Fruit fly (Drosophila melanogaster) whole organism, embryonic: ENCODE data around the gene Polr3H.

Source experiments
- Adf1 ChIP-seq: fragments of 200-800 bp; sonication (Bioruptor generic); IDR thresholded peaks from 2 replicates; pipeline ENCODE4 v1.3.6; 2022; ENCODE audit warnings: missing biosample characterization, missing genetic modification characterization
- CG11247 ChIP-seq: fragments of 200-800 bp; sonication (Bioruptor generic); IDR thresholded peaks from 2 replicates; pipeline ENCODE4 v1.3.6; 2022; ENCODE audit warnings: missing biosample characterization, missing genetic modification characterization
- CG11456 ChIP-seq: fragments of 200-800 bp; sonication (Bioruptor generic); IDR thresholded peaks from 3 replicates; pipeline ENCODE4 v1.3.6; 2022; ENCODE audit warnings: missing biosample characterization, missing genetic modification characterization
- CG12219 ChIP-seq: fragments of 200-800 bp; sonication (Bioruptor generic); optimal IDR thresholded peaks from 3 replicates; lab custom pipeline; 2018; ENCODE audit warnings: missing biosample characterization, mild to moderate bottlenecking, missing genetic modification characterization
- CG13123 ChIP-seq: fragments of 200-800 bp; sonication (Bioruptor generic); optimal IDR thresholded peaks from 2 replicates; lab custom pipeline; 2016; ENCODE audit warnings: missing biosample characterization, missing genetic modification characterization
- CG13287 ChIP-seq: fragments of 200-800 bp; sonication (Bioruptor generic); IDR thresholded peaks from 2 replicates; pipeline ENCODE4 v1.3.6; 2022; ENCODE audit warnings: missing biosample characterization, missing genetic modification characterization; ENCODE audit not compliant: partially characterized antibody
- CG1529 ChIP-seq: fragments of 200-800 bp; sonication (Bioruptor generic); optimal IDR thresholded peaks from 3 replicates; lab custom pipeline; 2018; ENCODE audit warnings: missing biosample characterization, missing genetic modification characterization
- CG18262 ChIP-seq: fragments of 200-800 bp; optimal IDR thresholded peaks from 3 replicates; lab custom pipeline; 2019; ENCODE audit warnings: missing biosample characterization, mild to moderate bottlenecking, missing genetic modification characterization, moderate library complexity
- CG2202 ChIP-seq: fragments of 200-800 bp; sonication (Bioruptor generic); optimal IDR thresholded peaks from 2 replicates; lab custom pipeline; 2018; ENCODE audit warnings: missing biosample characterization, mild to moderate bottlenecking, missing genetic modification characterization
- CG2875 ChIP-seq: fragments of 200-800 bp; sonication (Bioruptor generic); optimal IDR thresholded peaks from 2 replicates; lab custom pipeline; 2017; ENCODE audit warnings: missing biosample characterization, mild to moderate bottlenecking, missing genetic modification characterization, missing genetic modification reagents
- CG34376 ChIP-seq: fragments of 200-800 bp; sonication (Bioruptor generic); optimal IDR thresholded peaks from 2 replicates; lab custom pipeline; 2018; ENCODE audit warnings: missing biosample characterization, mild to moderate bottlenecking, missing genetic modification characterization
- CG3847 ChIP-seq: fragments of 200-800 bp; sonication (Bioruptor generic); IDR thresholded peaks from 2 replicates; pipeline ENCODE4 v1.3.6; 2022; ENCODE audit warnings: missing biosample characterization, missing genetic modification characterization
- CG3995 ChIP-seq: fragments of 200-800 bp; sonication (Bioruptor generic); optimal IDR thresholded peaks from 3 replicates; lab custom pipeline; 2016; ENCODE audit warnings: missing biosample characterization, missing genetic modification characterization
- CG4328 ChIP-seq: fragments of 200-800 bp; sonication (Bioruptor generic); optimal IDR thresholded peaks from 3 replicates; lab custom pipeline; 2017; ENCODE audit warnings: missing biosample characterization, missing genetic modification reagents, missing genetic modification characterization
- CG6765 ChIP-seq: fragments of 200-800 bp; sonication (Bioruptor generic); optimal IDR thresholded peaks from 3 replicates; lab custom pipeline; 2017; ENCODE audit warnings: missing biosample characterization, mild to moderate bottlenecking, missing genetic modification characterization
- CG6791 ChIP-seq: fragments of 200-800 bp; sonication (Bioruptor generic); IDR thresholded peaks from 3 replicates; pipeline ENCODE4 v1.3.6; 2022; ENCODE audit warnings: missing biosample characterization, missing genetic modification characterization; ENCODE audit not compliant: partially characterized antibody
- CG9817 ChIP-seq: fragments of 200-800 bp; sonication (Bioruptor generic); optimal IDR thresholded peaks from 2 replicates; lab custom pipeline; 2018; ENCODE audit warnings: missing biosample characterization, mild to moderate bottlenecking, missing genetic modification characterization, moderate library complexity
- CrebB ChIP-seq: fragments of 200-800 bp; sonication (Bioruptor generic); optimal IDR thresholded peaks from 3 replicates; lab custom pipeline; 2018; ENCODE audit warnings: missing biosample characterization, mild to moderate bottlenecking, missing genetic modification characterization
- Dbx ChIP-seq: fragments of 200-800 bp; sonication (Bioruptor generic); IDR thresholded peaks from 3 replicates; pipeline ENCODE4 v1.3.6; 2022; ENCODE audit warnings: missing biosample characterization, missing genetic modification characterization
- Dip3 ChIP-seq: fragments of 200-800 bp; sonication (Bioruptor generic); optimal IDR thresholded peaks from 3 replicates; lab custom pipeline; 2016; ENCODE audit warnings: missing biosample characterization, missing genetic modification characterization
- Dp ChIP-seq: fragments of 200-800 bp; sonication (Bioruptor generic); optimal IDR thresholded peaks from 2 replicates; lab custom pipeline; 2018; ENCODE audit warnings: missing biosample characterization, mild to moderate bottlenecking, missing genetic modification characterization, moderate library complexity
- Hmx ChIP-seq: fragments of 200-800 bp; sonication (Bioruptor generic); optimal IDR thresholded peaks from 2 replicates; lab custom pipeline; 2016; ENCODE audit warnings: missing biosample characterization, missing genetic modification characterization
- Hr78 ChIP-seq, 2 experiments: fragments of 200-800 bp in 1 of 2; fragments of >200 bp in 1 of 2; sonication (Bioruptor generic) in 1 of 2; optimal IDR thresholded peaks; 2 replicates each; lab custom pipeline; 2017 to 2019; ENCODE audit warnings: missing biosample characterization in 2 of 2, missing genetic modification characterization in 2 of 2, mild to moderate bottlenecking in 1 of 2, moderate library complexity in 1 of 2
- Hsf ChIP-seq: fragments of 200-800 bp; sonication (Bioruptor generic); optimal IDR thresholded peaks from 3 replicates; lab custom pipeline; 2016; ENCODE audit warnings: missing biosample characterization, missing genetic modification characterization
- Mrtf ChIP-seq: fragments of 200-800 bp; sonication (Bioruptor generic); IDR thresholded peaks from 3 replicates; pipeline ENCODE4 v1.3.6; 2022; ENCODE audit warnings: missing biosample characterization, missing genetic modification characterization
- Opbp ChIP-seq: fragments of 200-800 bp; sonication (Bioruptor generic); IDR thresholded peaks from 3 replicates; pipeline ENCODE4 v1.3.6; 2022; ENCODE audit warnings: missing biosample characterization, missing genetic modification characterization; ENCODE audit not compliant: partially characterized antibody
- Optix ChIP-seq: fragments of 200-800 bp; sonication (Bioruptor generic); IDR thresholded peaks from 3 replicates; pipeline ENCODE4 v1.3.6; 2022; ENCODE audit warnings: missing biosample characterization, missing genetic modification characterization
- Rfx ChIP-seq: fragments of 200-800 bp; sonication (Bioruptor generic); IDR thresholded peaks from 2 replicates; pipeline ENCODE4 v1.3.6; 2022; ENCODE audit warnings: missing biosample characterization, missing genetic modification characterization
- Rx ChIP-seq: fragments of 200-800 bp; sonication (Bioruptor generic); IDR thresholded peaks from 2 replicates; pipeline ENCODE4 v1.3.6; 2022; ENCODE audit warnings: missing biosample characterization, missing genetic modification characterization
- Stat92E ChIP-seq, 3 experiments: fragments of >200 bp in 2 of 3; fragments of 200-800 bp in 1 of 3; sonication (Bioruptor generic) in 1 of 3; optimal IDR thresholded peaks; 2 replicates each; lab custom pipeline; 2017 to 2019; ENCODE audit warnings: missing biosample characterization in 3 of 3, missing genetic modification characterization in 3 of 3, mild to moderate bottlenecking in 1 of 3, moderate library complexity in 1 of 3
- bab2 ChIP-seq: fragments of 200-800 bp; sonication (Bioruptor generic); optimal IDR thresholded peaks from 2 replicates; lab custom pipeline; 2016; ENCODE audit warnings: missing biosample characterization, missing genetic modification characterization
- bigmax ChIP-seq: fragments of 200-800 bp; sonication (Bioruptor generic); optimal IDR thresholded peaks from 2 replicates; lab custom pipeline; 2018; ENCODE audit warnings: missing biosample characterization, mild to moderate bottlenecking, missing genetic modification characterization
- bowl ChIP-seq: fragments of 200-800 bp; sonication (Bioruptor generic); IDR thresholded peaks from 2 replicates; pipeline ENCODE4 v1.3.6; 2022; ENCODE audit warnings: missing biosample characterization, missing genetic modification characterization
- cas ChIP-seq: fragments of 200-800 bp; sonication (Bioruptor generic); IDR thresholded peaks from 2 replicates; pipeline ENCODE4 v1.3.6; 2022; ENCODE audit warnings: missing biosample characterization, missing genetic modification characterization
- cwo ChIP-seq: fragments of 200-800 bp; sonication (Bioruptor generic); optimal IDR thresholded peaks from 3 replicates; lab custom pipeline; 2017; ENCODE audit warnings: missing biosample characterization, missing genetic modification characterization, mild to moderate bottlenecking, moderate library complexity, missing genetic modification reagents
- emc ChIP-seq: fragments of 200-800 bp; sonication (Bioruptor generic); optimal IDR thresholded peaks from 2 replicates; lab custom pipeline; 2016; ENCODE audit warnings: missing biosample characterization, missing genetic modification characterization
- eyg ChIP-seq: fragments of 200-800 bp; sonication (Bioruptor generic); optimal IDR thresholded peaks from 3 replicates; lab custom pipeline; 2016; ENCODE audit warnings: missing biosample characterization, missing genetic modification characterization
- fu2 ChIP-seq: fragments of 200-800 bp; sonication (Bioruptor generic); optimal IDR thresholded peaks from 2 replicates; lab custom pipeline; 2016; ENCODE audit warnings: missing biosample characterization, missing genetic modification characterization
- inv ChIP-seq: fragments of 200-800 bp; sonication (Bioruptor generic); IDR thresholded peaks from 2 replicates; pipeline ENCODE4 v1.3.6; 2022; ENCODE audit warnings: missing biosample characterization, missing genetic modification characterization; ENCODE audit not compliant: partially characterized antibody
- kay ChIP-seq: fragments of 200-800 bp; sonication (Bioruptor generic); optimal IDR thresholded peaks from 2 replicates; lab custom pipeline; 2016; ENCODE audit warnings: missing biosample characterization, missing genetic modification characterization
- lov ChIP-seq, 2 experiments: fragments of 200-800 bp in 1 of 2; fragments of >200 bp in 1 of 2; sonication (Bioruptor generic) in 1 of 2; IDR thresholded peaks in 1 of 2; optimal IDR thresholded peaks in 1 of 2; 2 replicates in 1 of 2; 3 replicates in 1 of 2; pipeline versions ENCODE4 v1.3.6 to Lab custom; 2017 to 2022; ENCODE audit warnings: missing biosample characterization in 1 of 2, missing genetic modification characterization in 1 of 2
- mld ChIP-seq: fragments of 200-800 bp; sonication (Bioruptor generic); IDR thresholded peaks from 3 replicates; pipeline ENCODE4 v1.3.6; 2022; ENCODE audit warnings: missing biosample characterization, missing genetic modification characterization; ENCODE audit not compliant: partially characterized antibody
- p53 ChIP-seq: fragments of 200-800 bp; sonication (Bioruptor generic); optimal IDR thresholded peaks from 2 replicates; lab custom pipeline; 2016; ENCODE audit warnings: missing biosample characterization, missing genetic modification characterization
- pros ChIP-seq: fragments of 200-800 bp; sonication (Bioruptor generic); optimal IDR thresholded peaks from 3 replicates; lab custom pipeline; 2019; ENCODE audit warnings: missing biosample characterization, mild to moderate bottlenecking, missing genetic modification characterization, moderate library complexity
- run ChIP-seq: fragments of 200-800 bp; sonication (Bioruptor generic); optimal IDR thresholded peaks from 3 replicates; lab custom pipeline; 2018; ENCODE audit warnings: missing biosample characterization, mild to moderate bottlenecking, missing genetic modification characterization
- seq ChIP-seq: fragments of 200-800 bp; sonication (Bioruptor generic); IDR thresholded peaks from 2 replicates; pipeline ENCODE4 v1.3.6; 2022; ENCODE audit warnings: missing biosample characterization, missing genetic modification characterization
- sisA ChIP-seq: fragments of 200-800 bp; sonication (Bioruptor generic); IDR thresholded peaks from 2 replicates; pipeline ENCODE4 v1.3.6; 2022; ENCODE audit warnings: missing biosample characterization, missing genetic modification characterization
- slou ChIP-seq: fragments of 200-800 bp; sonication (Bioruptor generic); optimal IDR thresholded peaks from 3 replicates; lab custom pipeline; 2016; ENCODE audit warnings: missing biosample characterization, missing genetic modification characterization
- sr ChIP-seq: fragments of 200-800 bp; sonication (Bioruptor generic); IDR thresholded peaks from 3 replicates; pipeline ENCODE4 v1.3.6; 2022; ENCODE audit warnings: missing biosample characterization, missing genetic modification characterization
- ssp ChIP-seq: fragments of 200-800 bp; sonication (Bioruptor generic); IDR thresholded peaks from 2 replicates; pipeline ENCODE4 v1.3.6; 2022; ENCODE audit warnings: missing biosample characterization, missing genetic modification characterization

Gene Polr3H

dm6 chr3L:11648410-11648809, at the start of gene Polr3H, which contains the start of gene RIOK1 (continued):
- TF ChIP-seq CrebB (tag; lab: Kevin White, UChicago) (peak; percentile 29), CG18262 (tag; lab: Kevin White, UChicago) (no peak), sr (no peak), lov (optimal IDR thresholded peaks at IDR 0.05; lab: Kevin White, UChicago) (no peak), lov (GFP tag; IDR thresholded peaks at IDR 0.05; lab: Robert Waterston, UW) (no peak), pros (GFP tag; lab: Kevin White, UChicago) (no peak), cwo (GFP tag; lab: Kevin White, UChicago) (peak; percentile 82), Stat92E (GFP tag; optimal IDR thresholded peaks at IDR 0.05; lab: Kevin White, UChicago) (no peak), sisA (GFP tag; lab: Robert Waterston, UW) (peak; percentile 56), Adf1 (peak; percentile 41; the same call in 1 of the 2 replicates), Opbp (GFP tag; lab: Robert Waterston, UW) (no peak), CG1529 (GFP tag; lab: Kevin White, UChicago) (no peak), seq (GFP tag; lab: Robert Waterston, UW) (no peak), ssp (GFP tag; lab: Robert Waterston, UW) (0 out of 2 replicates have a peak, but pooled peaks have one; percentile 40), Dbx (GFP tag; lab: Robert Waterston, UW) (peak; percentile 51; the same call in 1 of the 3 replicates), CG2875 (peak; percentile 5), CG13123 (GFP tag; lab: Kevin White, UChicago) (peak; percentile 65), CG11456 (peak; percentile 55; the same call in 1 of the 3 replicates), Optix (GFP tag; lab: Robert Waterston, UW) (no peak; the same call in none of the 3 replicates), CG3847 (GFP tag; lab: Robert Waterston, UW) (no peak; the same call in 1 of the 2 replicates), CG3995 (GFP tag; lab: Kevin White, UChicago) (peak; percentile 60), Mrtf (GFP tag; lab: Robert Waterston, UW) (no peak), Hsf (GFP tag; lab: Kevin White, UChicago) (peak; percentile 85), mld (GFP tag; lab: Robert Waterston, UW) (no peak), kay (no peak), bab2 (GFP tag; lab: Kevin White, UChicago) (peak; percentile 20), CG12219 (GFP tag; lab: Kevin White, UChicago) (no peak), CG6765 (GFP tag; lab: Kevin White, UChicago) (no peak), eyg (peak; percentile 18), Hmx (peak; percentile 66), bowl (GFP tag; lab: Robert Waterston, UW) (no peak), slou (GFP tag; lab: Kevin White, UChicago) (no peak), CG11247 (GFP tag; lab: Robert Waterston, UW) (peak; percentile 46; the same call in 1 of the 2 replicates), p53 (GFP tag; lab: Kevin White, UChicago) (peak; percentile 35), inv (GFP tag; lab: Robert Waterston, UW) (no peak), CG2202 (tag; lab: Kevin White, UChicago) (peak; percentile 14), run (tag; lab: Kevin White, UChicago) (no peak), cas (GFP tag; lab: Robert Waterston, UW) (0 out of 2 replicates have a peak, but pooled peaks have one; percentile 31), CG34376 (GFP tag; lab: Kevin White, UChicago) (no peak), CG13287 (peak; percentile 55; the same call in 1 of the 2 replicates), CG6791 (GFP tag; lab: Robert Waterston, UW) (no peak), bigmax (peak; percentile 1), Rx (GFP tag; lab: Robert Waterston, UW) (no peak; the same call in 1 of the 2 replicates), Rfx (GFP tag; lab: Robert Waterston, UW) (peak; percentile 72), fu2 (peak; percentile 66), Dip3 (peak; percentile 79), Dp (GFP tag; lab: Kevin White, UChicago) (peak; percentile 56), emc (GFP tag; lab: Kevin White, UChicago) (no peak), CG9817 (tag; lab: Kevin White, UChicago) (peak; percentile 54), Hr78 (GFP tag; optimal IDR thresholded peaks at IDR 0.05; lab: Kevin White, UChicago) (no peak), CG4328 (GFP tag; lab: Kevin White, UChicago) (no peak)
